Fruit fly (Drosophila melanogaster) whole organism, embryonic: ENCODE results near the gene CG8300.

Source experiments
- Atf6 ChIP-seq: fragments of 200-800 bp; sonication (Bioruptor generic); IDR thresholded peaks from 2 replicates; pipeline ENCODE4 v1.3.6; 2022; ENCODE audit warnings: missing biosample characterization, missing genetic modification characterization
- CG10366 ChIP-seq: fragments of 200-800 bp; sonication (Bioruptor generic); IDR thresholded peaks from 2 replicates; pipeline ENCODE4 v1.3.6; 2022; ENCODE audit warnings: missing biosample characterization, missing genetic modification characterization
- CG11560 ChIP-seq: fragments of 200-800 bp; sonication (Bioruptor generic); IDR thresholded peaks from 3 replicates; pipeline ENCODE4 v1.3.6; 2022; ENCODE audit warnings: missing biosample characterization, missing genetic modification characterization
- CG12769 ChIP-seq: fragments of 200-800 bp; sonication (Bioruptor generic); optimal IDR thresholded peaks from 2 replicates; lab custom pipeline; 2019; ENCODE audit warnings: missing biosample characterization, mild to moderate bottlenecking, missing genetic modification characterization, moderate library complexity
- CG14050 ChIP-seq: fragments of 200-800 bp; sonication (Bioruptor generic); IDR thresholded peaks from 3 replicates; pipeline ENCODE4 v1.3.6; 2022; ENCODE audit warnings: missing biosample characterization, missing genetic modification characterization
- CG15073 ChIP-seq: fragments of 200-800 bp; sonication (Bioruptor generic); optimal IDR thresholded peaks from 2 replicates; lab custom pipeline; 2016; ENCODE audit warnings: missing biosample characterization, missing genetic modification characterization
- CG15514 ChIP-seq: fragments of 200-800 bp; sonication (Bioruptor generic); optimal IDR thresholded peaks from 3 replicates; lab custom pipeline; 2017; ENCODE audit warnings: missing biosample characterization, missing genetic modification characterization, mild to moderate bottlenecking, moderate library complexity, missing genetic modification reagents
- CG15601 ChIP-seq: fragments of 200-800 bp; sonication (Bioruptor generic); optimal IDR thresholded peaks from 3 replicates; lab custom pipeline; 2019; ENCODE audit warnings: missing biosample characterization, mild to moderate bottlenecking, missing genetic modification characterization, moderate library complexity
- CG16815 ChIP-seq: fragments of 200-800 bp; sonication (Bioruptor generic); optimal IDR thresholded peaks from 3 replicates; lab custom pipeline; 2017; ENCODE audit warnings: missing biosample characterization, mild to moderate bottlenecking, missing genetic modification characterization
- CG1792 ChIP-seq: fragments of 200-800 bp; sonication (Bioruptor generic); optimal IDR thresholded peaks from 2 replicates; lab custom pipeline; 2016; ENCODE audit warnings: missing biosample characterization, missing genetic modification characterization
- CG18011 ChIP-seq: fragments of 200-800 bp; sonication (Bioruptor generic); optimal IDR thresholded peaks from 2 replicates; lab custom pipeline; 2017; ENCODE audit warnings: missing biosample characterization, missing genetic modification characterization, mild to moderate bottlenecking, moderate library complexity, missing genotype
- CG18476 ChIP-seq: fragments of 200-800 bp; sonication (Bioruptor generic); optimal IDR thresholded peaks from 2 replicates; lab custom pipeline; 2016; ENCODE audit warnings: missing biosample characterization, mild to moderate bottlenecking, missing genetic modification characterization
- CG2129 ChIP-seq: fragments of 200-800 bp; sonication (Bioruptor generic); IDR thresholded peaks from 2 replicates; pipeline ENCODE4 v1.3.6; 2022; ENCODE audit warnings: missing biosample characterization, missing genetic modification characterization; ENCODE audit not compliant: partially characterized antibody
- CG2712 ChIP-seq: fragments of 200-800 bp; optimal IDR thresholded peaks from 3 replicates; lab custom pipeline; 2019; ENCODE audit warnings: missing biosample characterization, mild to moderate bottlenecking, missing genetic modification characterization, moderate library complexity
- CG30020 ChIP-seq: fragments of 200-800 bp; optimal IDR thresholded peaks from 2 replicates; lab custom pipeline; 2019; ENCODE audit warnings: missing biosample characterization, mild to moderate bottlenecking, missing genetic modification characterization, moderate library complexity
- CG3407 ChIP-seq: fragments of 200-800 bp; sonication (Bioruptor generic); optimal IDR thresholded peaks from 2 replicates; lab custom pipeline; 2018; ENCODE audit warnings: missing biosample characterization, mild to moderate bottlenecking, missing genetic modification characterization
- CG4404 ChIP-seq: fragments of 200-800 bp; sonication (Bioruptor generic); IDR thresholded peaks from 2 replicates; pipeline ENCODE4 v1.3.6; 2022; ENCODE audit warnings: missing biosample characterization, missing genetic modification characterization
- CG4707 ChIP-seq: fragments of 200-800 bp; sonication (Bioruptor generic); optimal IDR thresholded peaks from 2 replicates; lab custom pipeline; 2018; ENCODE audit warnings: missing biosample characterization, mild to moderate bottlenecking, missing genetic modification characterization, moderate library complexity
- CG6654 ChIP-seq: fragments of 200-800 bp; sonication (Bioruptor generic); optimal IDR thresholded peaks from 2 replicates; lab custom pipeline; 2017; ENCODE audit warnings: missing biosample characterization, mild to moderate bottlenecking, missing genetic modification characterization
- CG8944 ChIP-seq: fragments of 200-800 bp; sonication (Bioruptor generic); optimal IDR thresholded peaks from 3 replicates; lab custom pipeline; 2016; ENCODE audit warnings: missing biosample characterization, missing genetic modification characterization
- CG9797 ChIP-seq: fragments of 200-800 bp; sonication (Bioruptor generic); optimal IDR thresholded peaks from 3 replicates; lab custom pipeline; 2018; ENCODE audit warnings: missing biosample characterization, mild to moderate bottlenecking, missing genetic modification characterization
- CG9817 ChIP-seq: fragments of 200-800 bp; sonication (Bioruptor generic); optimal IDR thresholded peaks from 2 replicates; lab custom pipeline; 2018; ENCODE audit warnings: missing biosample characterization, mild to moderate bottlenecking, missing genetic modification characterization, moderate library complexity
- CHES-1-like ChIP-seq: fragments of 200-800 bp; sonication (Bioruptor generic); optimal IDR thresholded peaks from 2 replicates; lab custom pipeline; 2016; ENCODE audit warnings: missing biosample characterization, missing genetic modification characterization
- Dip2 ChIP-seq: fragments of 200-800 bp; sonication (Bioruptor generic); IDR thresholded peaks from 2 replicates; pipeline ENCODE4 v1.3.6; 2022; ENCODE audit warnings: missing biosample characterization, missing genetic modification characterization
- Dip3 ChIP-seq: fragments of 200-800 bp; sonication (Bioruptor generic); optimal IDR thresholded peaks from 3 replicates; lab custom pipeline; 2016; ENCODE audit warnings: missing biosample characterization, missing genetic modification characterization
- Doc3 ChIP-seq: fragments of 200-800 bp; sonication (Bioruptor generic); IDR thresholded peaks from 3 replicates; pipeline ENCODE4 v1.3.6; 2022; ENCODE audit warnings: missing biosample characterization, missing genetic modification characterization; ENCODE audit not compliant: partially characterized antibody
- Dp ChIP-seq: fragments of 200-800 bp; sonication (Bioruptor generic); optimal IDR thresholded peaks from 2 replicates; lab custom pipeline; 2018; ENCODE audit warnings: missing biosample characterization, mild to moderate bottlenecking, missing genetic modification characterization, moderate library complexity
- Gug ChIP-seq: fragments of 200-800 bp; sonication (Bioruptor generic); IDR thresholded peaks from 4 replicates; pipeline ENCODE4 v1.3.6; 2022; ENCODE audit warnings: missing biosample characterization, missing genetic modification characterization
- HLH54F ChIP-seq: fragments of 200-800 bp; sonication (Bioruptor generic); optimal IDR thresholded peaks from 3 replicates; lab custom pipeline; 2016; ENCODE audit warnings: missing biosample characterization, missing genetic modification characterization
- Hr51 ChIP-seq, 2 experiments: fragments of 200-800 bp; sonication (Bioruptor generic); optimal IDR thresholded peaks; 2 replicates in 1 of 2; 3 replicates in 1 of 2; lab custom pipeline; 2016 to 2018; ENCODE audit warnings: missing biosample characterization in 2 of 2, missing genetic modification characterization in 2 of 2, mild to moderate bottlenecking in 1 of 2, moderate library complexity in 1 of 2
- Mad ChIP-seq: fragments of 200-800 bp; sonication (Bioruptor generic); optimal IDR thresholded peaks from 2 replicates; lab custom pipeline; 2016; ENCODE audit warnings: missing biosample characterization, missing genetic modification characterization
- Rx ChIP-seq: fragments of 200-800 bp; sonication (Bioruptor generic); IDR thresholded peaks from 2 replicates; pipeline ENCODE4 v1.3.6; 2022; ENCODE audit warnings: missing biosample characterization, missing genetic modification characterization
- ato ChIP-seq: fragments of 200-800 bp; sonication (Bioruptor generic); IDR thresholded peaks from 2 replicates; pipeline ENCODE4 v1.3.6; 2022; ENCODE audit warnings: missing biosample characterization, missing genetic modification characterization; ENCODE audit not compliant: partially characterized antibody
- br ChIP-seq: fragments of >200 bp; optimal IDR thresholded peaks from 2 replicates; lab custom pipeline; 2017
- ci ChIP-seq: fragments of 200-800 bp; sonication (Bioruptor generic); IDR thresholded peaks from 3 replicates; pipeline ENCODE4 v1.3.6; 2022; ENCODE audit warnings: missing biosample characterization, missing genetic modification characterization
- danr ChIP-seq: fragments of 200-800 bp; sonication (Bioruptor generic); IDR thresholded peaks from 2 replicates; pipeline ENCODE4 v1.3.6; 2022; ENCODE audit warnings: missing biosample characterization, missing genetic modification characterization
- emc ChIP-seq: fragments of 200-800 bp; sonication (Bioruptor generic); optimal IDR thresholded peaks from 2 replicates; lab custom pipeline; 2016; ENCODE audit warnings: missing biosample characterization, missing genetic modification characterization
- gro ChIP-seq: fragments of 200-800 bp; sonication (Bioruptor generic); optimal IDR thresholded peaks from 2 replicates; lab custom pipeline; 2016; ENCODE audit warnings: missing biosample characterization, missing genetic modification characterization
- her ChIP-seq: fragments of 200-800 bp; sonication (Bioruptor generic); optimal IDR thresholded peaks from 2 replicates; lab custom pipeline; 2016; ENCODE audit warnings: missing biosample characterization, missing genetic modification characterization
- ken ChIP-seq: fragments of 200-800 bp; sonication (Bioruptor generic); IDR thresholded peaks from 3 replicates; pipeline ENCODE4 v1.3.6; 2022; ENCODE audit warnings: missing biosample characterization, missing genetic modification characterization
- lola ChIP-seq, 3 experiments: fragments of >200 bp in 2 of 3; fragments of 200-800 bp in 1 of 3; sonication (Bioruptor generic) in 1 of 3; optimal IDR thresholded peaks; 2 replicates each; lab custom pipeline; 2017 to 2019; ENCODE audit warnings: missing biosample characterization in 3 of 3, missing genetic modification characterization in 3 of 3, mild to moderate bottlenecking in 1 of 3, moderate library complexity in 1 of 3
- pan ChIP-seq, 4 experiments: fragments of >200 bp in 3 of 4; fragments of 200-800 bp in 1 of 4; sonication (Bioruptor generic) in 1 of 4; optimal IDR thresholded peaks in 3 of 4; IDR thresholded peaks in 1 of 4; 2 replicates each; pipeline versions ENCODE4 v1.3.6 to Lab custom; 2017 to 2022; ENCODE audit warnings: missing biosample characterization in 2 of 4, missing genetic modification characterization in 2 of 4, mixed read lengths in 1 of 4
- peb ChIP-seq: fragments of 200-800 bp; sonication (Bioruptor generic); IDR thresholded peaks from 2 replicates; pipeline ENCODE4 v1.3.6; 2022; ENCODE audit warnings: missing biosample characterization, missing genetic modification characterization
- rib ChIP-seq: fragments of 200-800 bp; sonication (Bioruptor generic); IDR thresholded peaks from 2 replicates; pipeline ENCODE4 v1.3.6; 2022; ENCODE audit warnings: missing biosample characterization, missing genetic modification characterization
- sna ChIP-seq: fragments of 200-800 bp; sonication (Bioruptor generic); IDR thresholded peaks from 2 replicates; pipeline ENCODE4 v1.3.6; 2022; ENCODE audit warnings: missing biosample characterization, missing genetic modification characterization; ENCODE audit not compliant: partially characterized antibody
- sr ChIP-seq: fragments of 200-800 bp; sonication (Bioruptor generic); IDR thresholded peaks from 3 replicates; pipeline ENCODE4 v1.3.6; 2022; ENCODE audit warnings: missing biosample characterization, missing genetic modification characterization
- tll ChIP-seq, 2 experiments: fragments of 200-800 bp in 1 of 2; fragments of >200 bp in 1 of 2; sonication (Bioruptor generic) in 1 of 2; optimal IDR thresholded peaks; 2 replicates each; lab custom pipeline; 2017 to 2019; ENCODE audit warnings: missing biosample characterization in 2 of 2, missing genetic modification characterization in 2 of 2, mild to moderate bottlenecking in 1 of 2, moderate library complexity in 1 of 2
- tup ChIP-seq: fragments of 200-800 bp; sonication (Bioruptor generic); optimal IDR thresholded peaks from 2 replicates; lab custom pipeline; 2016; ENCODE audit warnings: missing biosample characterization, mild to moderate bottlenecking, missing genetic modification characterization, moderate library complexity

Gene CG8300

DNA sequence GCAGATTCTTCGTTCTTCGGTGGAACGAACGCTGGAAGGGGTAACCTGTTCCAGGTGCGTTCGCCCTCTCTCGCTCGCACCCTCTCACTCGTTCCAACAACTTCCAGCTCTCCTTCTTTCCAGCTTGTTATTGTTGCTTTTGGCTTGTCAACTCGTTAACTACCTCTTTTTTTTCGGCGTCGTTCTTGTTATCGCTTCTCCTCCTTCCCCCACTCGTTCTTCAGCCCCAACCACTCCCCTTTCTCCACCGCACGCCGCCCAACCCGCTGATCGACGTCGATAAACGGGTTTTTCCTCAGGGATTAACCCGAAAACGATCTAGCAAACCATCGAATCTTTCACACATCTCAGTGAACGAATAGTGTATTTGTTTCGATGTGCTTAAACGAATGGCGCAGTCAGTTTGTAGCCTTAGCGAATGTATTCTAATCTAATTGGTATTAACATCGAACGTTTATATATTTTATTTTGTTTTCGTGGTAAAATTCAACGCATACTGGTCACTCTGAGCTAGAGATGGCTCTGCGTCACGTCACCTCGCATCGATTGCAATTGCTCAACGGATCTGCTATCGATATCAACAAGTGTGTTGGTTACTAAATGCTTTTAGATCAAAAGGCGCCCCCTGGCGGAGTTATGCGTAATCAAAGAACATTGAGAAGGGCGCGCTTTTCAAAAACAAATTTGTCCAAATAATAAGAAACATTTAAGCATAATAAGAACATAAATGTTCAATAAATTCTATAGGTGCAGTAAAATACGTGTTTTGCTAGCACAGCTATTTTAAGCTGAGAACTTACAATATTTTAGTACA, 5.3 kb downstream of the CG8300 start, which contains the start of gene fz4 (continued):
- no peak for TF ChIP-seq pan (optimal IDR thresholded peaks at IDR 0.05; lab: Kevin White, UChicago)
- TF ChIP-seq pan (GFP tag; optimal IDR thresholded peaks at IDR 0.05 in 1 of 2, IDR thresholded peaks at IDR 0.05 in 1 of 2): no peak
- no peak for TF ChIP-seq her (GFP tag; lab: Kevin White, UChicago)
- TF ChIP-seq CG6654 (GFP tag; lab: Kevin White, UChicago): no peak
- no peak for TF ChIP-seq CG15601
- TF ChIP-seq Gug (GFP tag; lab: Robert Waterston, UW): no peak; the same call in 3 of the 4 replicates
- TF ChIP-seq CG12769 (tag; lab: Kevin White, UChicago): peak; percentile 91
- TF ChIP-seq HLH54F (GFP tag; lab: Kevin White, UChicago): no peak
- TF ChIP-seq br: no peak
- no peak for TF ChIP-seq CG3407
- no peak for TF ChIP-seq CG1792 (GFP tag; lab: Kevin White, UChicago)
- TF ChIP-seq tup (GFP tag; lab: Kevin White, UChicago): no peak
- no peak for TF ChIP-seq Atf6 (GFP tag; lab: Robert Waterston, UW)
- no peak for TF ChIP-seq tll (GFP tag; optimal IDR thresholded peaks at IDR 0.05; lab: Kevin White, UChicago)
- TF ChIP-seq CG15514 (GFP tag; lab: Kevin White, UChicago): peak; percentile 60
- no peak for TF ChIP-seq CG8944 (GFP tag; lab: Kevin White, UChicago)
- no peak for TF ChIP-seq Hr51 (GFP tag; optimal IDR thresholded peaks at IDR 0.05; lab: Kevin White, UChicago)
- TF ChIP-seq danr (GFP tag; lab: Robert Waterston, UW): no peak
- TF ChIP-seq gro (GFP tag; lab: Kevin White, UChicago): peak; percentile 45
- peak; percentile 88 for TF ChIP-seq Dp (GFP tag; lab: Kevin White, UChicago)
- no peak for TF ChIP-seq lola (GFP tag; optimal IDR thresholded peaks at IDR 0.05; lab: Kevin White, UChicago)
- TF ChIP-seq Rx (GFP tag; lab: Robert Waterston, UW): no peak
- TF ChIP-seq CG4707: no peak
- peak; percentile 53; the same call in 2 of the 3 replicates for TF ChIP-seq Doc3 (GFP tag; lab: Robert Waterston, UW)
- TF ChIP-seq ato (GFP tag; lab: Robert Waterston, UW): peak; percentile 62; the same call in 1 of the 2 replicates
- no peak for TF ChIP-seq CHES-1-like
- TF ChIP-seq ken (GFP tag; lab: Robert Waterston, UW): 0 out of 3 replicates have a peak, but pooled peaks have one; percentile 26
- no peak for TF ChIP-seq CG30020
- TF ChIP-seq CG15073 (GFP tag; lab: Kevin White, UChicago): no peak
- TF ChIP-seq ci: peak; percentile 61; the same call in 1 of the 3 replicates
- peak; percentile 69 for TF ChIP-seq CG9797
- TF ChIP-seq emc (GFP tag; lab: Kevin White, UChicago): no peak
- TF ChIP-seq peb (GFP tag; lab: Robert Waterston, UW): no peak
- no peak for TF ChIP-seq rib (GFP tag; lab: Robert Waterston, UW)
- peak; percentile 12 for TF ChIP-seq CG2712
- no peak for TF ChIP-seq CG16815 (GFP tag; lab: Kevin White, UChicago)
- TF ChIP-seq sna (GFP tag; lab: Robert Waterston, UW): peak; percentile 59
- TF ChIP-seq Mad (GFP tag; lab: Kevin White, UChicago): no peak
- TF ChIP-seq Dip2: no peak
- no peak for TF ChIP-seq sr (GFP tag; lab: Robert Waterston, UW)
- no peak for TF ChIP-seq Dip3
- TF ChIP-seq CG14050: no peak
- no peak for TF ChIP-seq CG4404
- peak; percentile 50; the same call in 1 of the 2 replicates for TF ChIP-seq CG2129 (GFP tag; lab: Robert Waterston, UW)
- no peak for TF ChIP-seq CG18011 (GFP tag; lab: Kevin White, UChicago)
- no peak for TF ChIP-seq CG11560 (tag; lab: Robert Waterston, UW)
- TF ChIP-seq CG10366: no peak
- no peak for TF ChIP-seq CG9817 (tag; lab: Kevin White, UChicago)
- no peak for TF ChIP-seq CG18476 (GFP tag; lab: Kevin White, UChicago)
